Fruit fly (Drosophila melanogaster): Measurements from ENCODE around the gene CG2938.

CG2938 gene

dm6 chrX:3950199-3950645 is 14.0 kb upstream of the CG2938 start (continued):
- TF ChIP-seq aop (GFP tag; IDR thresholded peaks at IDR 0.05), result no peak
- TF ChIP-seq Atf6 (GFP tag; IDR thresholded peaks at IDR 0.05), result peak; percentile 25; the same call in 1 of the 2 replicates
- no peak for TF ChIP-seq CG12104 (GFP tag; optimal IDR thresholded peaks at IDR 0.05)
- peak; percentile 65 for TF ChIP-seq HLH54F (GFP tag; optimal IDR thresholded peaks at IDR 0.05)
- no peak for TF ChIP-seq lov (optimal IDR thresholded peaks at IDR 0.05)
- TF ChIP-seq lov (GFP tag; IDR thresholded peaks at IDR 0.05), result no peak
- TF ChIP-seq CG13775 (GFP tag; optimal IDR thresholded peaks at IDR 0.05), result peak; percentile 25
- TF ChIP-seq fd102C (GFP tag; optimal IDR thresholded peaks at IDR 0.05), result no peak
- peak; percentile 36 for TF ChIP-seq Dip3 (GFP tag; optimal IDR thresholded peaks at IDR 0.05)
- TF ChIP-seq CoRest (tag; optimal IDR thresholded peaks at IDR 0.05), result peak; percentile 50
- TF ChIP-seq CG4282 (GFP tag; optimal IDR thresholded peaks at IDR 0.05), result peak; percentile 16
- peak; percentile 42 for TF ChIP-seq fd3F (GFP tag; optimal IDR thresholded peaks at IDR 0.05)
- TF ChIP-seq cwo (GFP tag; optimal IDR thresholded peaks at IDR 0.05), result peak; percentile 1
- peak; percentile 1 for TF ChIP-seq vfl (GFP tag; optimal IDR thresholded peaks at IDR 0.05)
- no peak for TF ChIP-seq wor (GFP tag; IDR thresholded peaks at IDR 0.05)
- TF ChIP-seq pita (GFP tag; optimal IDR thresholded peaks at IDR 0.05), result no peak
- TF ChIP-seq Gug (GFP tag; IDR thresholded peaks at IDR 0.05), result peak; percentile 20; the same call in 1 of the 4 replicates
- TF ChIP-seq CG7786 (GFP tag; optimal IDR thresholded peaks at IDR 0.05), result peak; percentile 56
- peak; percentile 37 for TF ChIP-seq Atf-2 (GFP tag; optimal IDR thresholded peaks at IDR 0.05)
- TF ChIP-seq esg (GFP tag; conservative IDR thresholded peaks at IDR 0.05), result peak; percentile 38
- TF ChIP-seq jumu (GFP tag; optimal IDR thresholded peaks at IDR 0.05), result peak; percentile 3
- no peak for TF ChIP-seq CG42726 (GFP tag; IDR thresholded peaks at IDR 0.05; ENCODE audit: partially characterized antibody)
- TF ChIP-seq tio (GFP tag; optimal IDR thresholded peaks at IDR 0.05), result peak; percentile 26
- TF ChIP-seq CG3847 (GFP tag; IDR thresholded peaks at IDR 0.05), result 0 out of 2 replicates have a peak, but pooled peaks have one; percentile 27
- TF ChIP-seq pb (GFP tag; optimal IDR thresholded peaks at IDR 0.05), result peak; percentile 11
- TF ChIP-seq CTCF (GFP tag; optimal IDR thresholded peaks at IDR 0.05), result no peak
- TF ChIP-seq Camta (GFP tag; optimal IDR thresholded peaks at IDR 0.05), result peak; percentile 2

DNA sequence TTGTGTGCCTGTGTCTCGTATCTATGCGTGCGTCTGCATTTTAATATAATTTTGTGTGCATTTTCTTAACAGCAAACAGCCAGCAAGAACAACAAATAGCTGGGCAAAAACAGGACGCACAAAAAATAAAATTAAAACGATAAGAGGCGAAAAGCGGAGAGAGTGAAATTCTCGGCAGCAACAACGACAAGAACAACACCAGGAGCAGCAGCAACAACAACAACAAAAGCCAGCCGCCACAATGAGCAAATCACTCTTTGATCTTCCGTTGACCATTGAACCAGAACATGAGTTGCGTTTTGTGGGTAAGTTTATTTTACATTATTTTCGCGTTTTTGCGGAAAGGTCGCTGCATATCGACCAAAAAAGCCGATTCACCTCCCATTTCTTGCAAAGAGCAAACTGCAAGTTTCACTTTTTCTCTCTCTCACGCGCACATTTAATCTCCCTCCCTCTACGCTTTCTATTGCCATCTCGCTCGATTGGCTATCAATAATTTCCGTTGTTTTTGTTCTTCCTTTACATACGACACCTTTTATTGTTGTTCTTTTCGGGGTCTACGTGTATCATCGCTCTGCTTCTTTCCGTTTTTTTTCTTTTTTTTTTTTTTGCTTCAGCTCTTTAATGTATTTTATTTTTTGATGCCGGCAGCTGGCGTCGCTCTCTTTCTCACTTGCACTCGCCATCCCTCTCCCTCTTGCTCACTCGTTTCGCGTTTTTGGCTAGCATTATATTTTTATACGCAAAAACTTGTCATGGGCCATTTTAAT is 13.3 kb upstream of the CG2938 start:
- TF ChIP-seq CG31441 (GFP tag; IDR thresholded peaks at IDR 0.05), result no peak
- no peak for TF ChIP-seq CG17802 (tag; optimal IDR thresholded peaks at IDR 0.05)
- TF ChIP-seq CG4360 (GFP tag; IDR thresholded peaks at IDR 0.05), result peak; percentile 90
- TF ChIP-seq lbe (GFP tag; optimal IDR thresholded peaks at IDR 0.05), result peak; percentile 44
- peak; percentile 6 for TF ChIP-seq sqz (GFP tag; optimal IDR thresholded peaks at IDR 0.05)
- TF ChIP-seq CG1832 (GFP tag; optimal IDR thresholded peaks at IDR 0.05), result peak; percentile 77
- 0 out of 2 replicates have a peak, but pooled peaks have one; percentile 15 for TF ChIP-seq unc-4 (GFP tag; IDR thresholded peaks at IDR 0.05; ENCODE audit: partially characterized antibody)
- TF ChIP-seq CG17385 (GFP tag; optimal IDR thresholded peaks at IDR 0.05), result peak; percentile 62
- TF ChIP-seq caup (GFP tag; optimal IDR thresholded peaks at IDR 0.05; ENCODE audit: severe bottlenecking), result no peak
- TF ChIP-seq CG18262 (tag; optimal IDR thresholded peaks at IDR 0.05), result no peak
- no peak for TF ChIP-seq pita (GFP tag; optimal IDR thresholded peaks at IDR 0.05)
- TF ChIP-seq CG13287 (GFP tag; IDR thresholded peaks at IDR 0.05; ENCODE audit: partially characterized antibody), result no peak
- TF ChIP-seq Scr (GFP tag; IDR thresholded peaks at IDR 0.05; ENCODE audit: partially characterized antibody), result peak; percentile 32
- TF ChIP-seq sug (tag; optimal IDR thresholded peaks at IDR 0.05), result no peak
- TF ChIP-seq Med (GFP tag), result peak; percentile 3
- peak; percentile 23; the same call in 1 of the 3 replicates for TF ChIP-seq CG34422 (GFP tag; IDR thresholded peaks at IDR 0.05)
- TF ChIP-seq Vsx1 (GFP tag; optimal IDR thresholded peaks at IDR 0.05), result no peak
- no peak for TF ChIP-seq CG4282 (GFP tag; optimal IDR thresholded peaks at IDR 0.05)
- TF ChIP-seq CG7372 (GFP tag; IDR thresholded peaks at IDR 0.05), result no peak
- no peak for TF ChIP-seq unpg (GFP tag; optimal IDR thresholded peaks at IDR 0.05)
- no peak for TF ChIP-seq CG10654 (GFP tag; optimal IDR thresholded peaks at IDR 0.05)
- TF ChIP-seq mirr (GFP tag; optimal IDR thresholded peaks at IDR 0.05), result no peak
- TF ChIP-seq Nf-YB (GFP tag; optimal IDR thresholded peaks at IDR 0.05), result no peak
- TF ChIP-seq CG15073 (GFP tag; optimal IDR thresholded peaks at IDR 0.05), result no peak
- no peak for TF ChIP-seq CG6813 (GFP tag; optimal IDR thresholded peaks at IDR 0.05)

Measured in whole organism, embryonic.